Worm (Caenorhabditis elegans) whole organism, L2 larva: ENCODE measurements around the gene F48B9.8.

Experiments used
- R02D3.7 ChIP-seq: fragments of 150-350 bp; optimal IDR thresholded peaks from 2 replicates; lab custom pipeline; 2014; ENCODE audit warnings: missing biosample characterization, missing genetic modification characterization
- ZK546.5 ChIP-seq: sonication (generic microtip); optimal IDR thresholded peaks from 2 replicates; lab custom pipeline; 2017; ENCODE audit warnings: missing biosample characterization, missing genetic modification characterization
- alr-1 ChIP-seq: fragments of 150-350 bp; optimal IDR thresholded peaks from 2 replicates; lab custom pipeline; 2014; ENCODE audit warnings: missing biosample characterization, missing genetic modification characterization
- aly-2 ChIP-seq: fragments of 150-350 bp; optimal IDR thresholded peaks from 2 replicates; lab custom pipeline; 2014; ENCODE audit warnings: missing biosample characterization, missing genetic modification characterization
- ama-1 ChIP-seq: fragments of 150-350 bp; optimal IDR thresholded peaks from 2 replicates; lab custom pipeline; 2018; ENCODE audit warnings: inconsistent platforms
- blmp-1 ChIP-seq: sonication (generic microtip); optimal IDR thresholded peaks from 2 replicates; lab custom pipeline; 2017; ENCODE audit warnings: missing genetic modification characterization, mild to moderate bottlenecking, missing compliant biosample characterization, antibody characterized with exemption, moderate library complexity; ENCODE audit not compliant: insufficient read depth
- ceh-16 ChIP-seq: fragments of 150-350 bp; optimal IDR thresholded peaks from 2 replicates; lab custom pipeline; 2014; ENCODE audit warnings: missing biosample characterization, missing genetic modification characterization
- crh-2 ChIP-seq: sonication (generic microtip); optimal IDR thresholded peaks from 2 replicates; lab custom pipeline; 2017; ENCODE audit warnings: missing biosample characterization, missing genetic modification characterization
- egl-27 ChIP-seq: sonication (generic microtip); optimal IDR thresholded peaks from 3 replicates; lab custom pipeline; 2017; ENCODE audit warnings: missing biosample characterization, missing genetic modification reagents, missing genetic modification characterization
- elt-1 ChIP-seq: fragments of 150-350 bp; optimal IDR thresholded peaks from 2 replicates; lab custom pipeline; 2014; ENCODE audit warnings: missing biosample characterization, missing genetic modification characterization
- elt-3 ChIP-seq: sonication (generic microtip); optimal IDR thresholded peaks from 2 replicates; lab custom pipeline; 2017; ENCODE audit warnings: missing biosample characterization, missing genetic modification characterization
- fos-1 ChIP-seq: fragments of 150-350 bp; optimal IDR thresholded peaks from 2 replicates; lab custom pipeline; 2014; ENCODE audit warnings: missing biosample characterization, missing genetic modification characterization
- gmeb-1 ChIP-seq: fragments of 150-350 bp; optimal IDR thresholded peaks from 2 replicates; lab custom pipeline; 2014; ENCODE audit warnings: missing biosample characterization, missing genetic modification characterization
- lin-13 ChIP-seq: fragments of 150-350 bp; optimal IDR thresholded peaks from 2 replicates; lab custom pipeline; 2014; ENCODE audit warnings: missing biosample characterization, missing genetic modification reagents, missing genetic modification characterization
- lsy-2 ChIP-seq, 2 experiments: fragments of 150-350 bp in 1 of 2; sonication (generic microtip) in 1 of 2; optimal IDR thresholded peaks; 2 replicates each; lab custom pipeline; 2014 to 2017; ENCODE audit warnings: missing biosample characterization in 2 of 2, missing genetic modification characterization in 2 of 2
- mab-5 ChIP-seq: fragments of 150-350 bp; optimal IDR thresholded peaks from 2 replicates; lab custom pipeline; 2014; ENCODE audit warnings: missing biosample characterization, missing genetic modification characterization
- mbf-1 ChIP-seq: sonication (generic microtip); optimal IDR thresholded peaks from 2 replicates; lab custom pipeline; 2017; ENCODE audit warnings: missing biosample characterization, missing genetic modification characterization
- mdl-1 ChIP-seq, 2 experiments: fragments of 150-350 bp in 1 of 2; sonication (generic microtip) in 1 of 2; optimal IDR thresholded peaks; 2 replicates each; lab custom pipeline; 2017; ENCODE audit warnings: missing biosample characterization in 2 of 2, missing genetic modification characterization in 2 of 2
- nhr-10 ChIP-seq: sonication (generic microtip); optimal IDR thresholded peaks from 2 replicates; lab custom pipeline; 2017; ENCODE audit warnings: missing biosample characterization, missing genetic modification characterization
- nhr-11 ChIP-seq: fragments of 150-350 bp; optimal IDR thresholded peaks from 2 replicates; lab custom pipeline; 2014; ENCODE audit warnings: missing biosample characterization, missing genetic modification characterization
- nhr-129 ChIP-seq: fragments of 150-350 bp; optimal IDR thresholded peaks from 2 replicates; lab custom pipeline; 2014; ENCODE audit warnings: missing biosample characterization, missing genetic modification characterization
- nhr-21 ChIP-seq: fragments of 150-350 bp; optimal IDR thresholded peaks from 2 replicates; lab custom pipeline; 2014; ENCODE audit warnings: missing biosample characterization, missing genetic modification characterization
- nhr-237 ChIP-seq: fragments of 150-350 bp; optimal IDR thresholded peaks from 2 replicates; lab custom pipeline; 2014; ENCODE audit warnings: missing biosample characterization, missing genetic modification characterization
- nhr-25 ChIP-seq: fragments of 150-350 bp; sonication (generic microtip); optimal IDR thresholded peaks from 3 replicates; lab custom pipeline; 2014; ENCODE audit warnings: missing biosample characterization, missing genetic modification characterization
- nhr-6 ChIP-seq: fragments of 150-350 bp; optimal IDR thresholded peaks from 2 replicates; lab custom pipeline; 2014; ENCODE audit warnings: missing biosample characterization, missing genetic modification characterization
- nhr-77 ChIP-seq: fragments of 150-350 bp; optimal IDR thresholded peaks from 2 replicates; lab custom pipeline; 2014; ENCODE audit warnings: missing biosample characterization, missing genetic modification characterization
- skn-1 ChIP-seq: sonication (generic microtip); optimal IDR thresholded peaks from 2 replicates; lab custom pipeline; 2017; ENCODE audit warnings: missing biosample characterization, missing genetic modification characterization
- sma-3 ChIP-seq: sonication (generic microtip); optimal IDR thresholded peaks from 2 replicates; lab custom pipeline; 2016; ENCODE audit warnings: missing genetic modification reagents, missing genetic modification characterization, missing compliant biosample characterization
- sma-9 ChIP-seq, 2 experiments: fragments of 150-350 bp in 1 of 2; sonication (generic microtip) in 1 of 2; optimal IDR thresholded peaks; 2 replicates each; lab custom pipeline; 2014 to 2016; ENCODE audit warnings: missing genetic modification characterization in 2 of 2, mild to moderate bottlenecking in 1 of 2, missing biosample characterization in 1 of 2, missing compliant biosample characterization in 1 of 2, missing genetic modification reagents in 1 of 2, moderate library complexity in 1 of 2
- snpc-4 ChIP-seq: fragments of 150-350 bp; optimal IDR thresholded peaks from 2 replicates; lab custom pipeline; 2014; ENCODE audit warnings: missing biosample characterization, missing genetic modification characterization
- unc-39 ChIP-seq: fragments of 150-350 bp; optimal IDR thresholded peaks from 2 replicates; lab custom pipeline; 2014; ENCODE audit warnings: missing biosample characterization, missing genetic modification characterization
- unc-55 ChIP-seq: fragments of 150-350 bp; sonication (generic microtip); optimal IDR thresholded peaks from 3 replicates; lab custom pipeline; 2014; ENCODE audit warnings: missing biosample characterization, missing genetic modification reagents, missing genetic modification characterization
- unc-62 ChIP-seq: fragments of 150-350 bp; optimal IDR thresholded peaks from 2 replicates; lab custom pipeline; 2014; ENCODE audit warnings: missing biosample characterization, missing genetic modification reagents, missing genetic modification characterization
- zag-1 ChIP-seq: fragments of 150-350 bp; optimal IDR thresholded peaks from 2 replicates; lab custom pipeline; 2014; ENCODE audit warnings: missing biosample characterization, missing genetic modification characterization
- ztf-1 ChIP-seq: fragments of 200-800 bp; sonication (Bioruptor generic); conservative IDR thresholded peaks from 2 replicates; pipeline ENCODE4 v1.3.6; 2022; ENCODE audit warnings: missing genetic modification characterization, missing compliant biosample characterization
- ztf-11 ChIP-seq: sonication (generic microtip); optimal IDR thresholded peaks from 2 replicates; lab custom pipeline; 2017; ENCODE audit warnings: missing biosample characterization, missing genetic modification characterization
- ztf-4 ChIP-seq: fragments of 150-350 bp; optimal IDR thresholded peaks from 2 replicates; lab custom pipeline; 2014; ENCODE audit warnings: missing biosample characterization, missing genetic modification characterization

Gene F48B9.8

ce11 chrX:2157855-2158254 lies 18.4 kb downstream of the F48B9.8 start:
- TF ChIP-seq unc-55 (GFP tag; lab: Kevin White, UChicago) = no peak
- TF ChIP-seq fos-1 (tag; lab: Kevin White, UChicago) = peak; percentile 55
- TF ChIP-seq aly-2 = no peak
- no peak for TF ChIP-seq nhr-10 (tag; lab: Kevin White, UChicago)
- peak; percentile 4 for TF ChIP-seq sma-9 (GFP tag; optimal IDR thresholded peaks at IDR 0.05; lab: Kevin White, UChicago)
- no peak for TF ChIP-seq sma-9 (tag; optimal IDR thresholded peaks at IDR 0.05; lab: Kevin White, UChicago)
- TF ChIP-seq mab-5 = no peak
- no peak for TF ChIP-seq ceh-16 (tag; lab: Kevin White, UChicago)
- TF ChIP-seq nhr-77 = no peak
- TF ChIP-seq alr-1 (tag; lab: Kevin White, UChicago) = no peak

DNA sequence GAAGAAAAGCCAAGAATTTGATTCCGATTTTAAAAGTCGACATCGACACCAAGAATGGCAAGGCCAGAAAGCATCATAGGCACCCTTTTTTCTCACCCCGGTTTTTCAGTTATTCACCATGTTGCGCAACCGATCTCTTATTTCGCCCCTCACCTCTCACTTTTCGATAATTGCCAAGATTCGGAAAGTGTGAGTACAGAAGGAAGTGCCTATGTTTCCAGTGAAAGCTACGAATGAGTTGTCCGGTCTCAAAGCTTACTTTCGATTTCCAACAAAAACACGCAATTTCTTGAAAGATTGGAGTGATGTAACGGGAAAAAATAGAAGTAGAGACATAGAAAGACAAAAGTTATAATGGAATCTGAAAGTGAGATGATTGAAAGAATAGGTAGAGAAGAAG lies 22.4 kb downstream of the F48B9.8 start:
- TF ChIP-seq nhr-129 (tag; lab: Kevin White, UChicago) = no peak
- peak; percentile 8 for TF ChIP-seq blmp-1 (tag; lab: Kevin White, UChicago)
- TF ChIP-seq, all 48 proteins: peak for 1

- TF ChIP-seq nhr-25 (peak; percentile 6), egl-27 (tag; lab: Kevin White, UChicago) (no peak), ceh-16 (tag; lab: Kevin White, UChicago) (no peak)
Observed at ce11 chrX:2152062-2152461, 24.1 kb downstream of the F48B9.8 start.

DNA sequence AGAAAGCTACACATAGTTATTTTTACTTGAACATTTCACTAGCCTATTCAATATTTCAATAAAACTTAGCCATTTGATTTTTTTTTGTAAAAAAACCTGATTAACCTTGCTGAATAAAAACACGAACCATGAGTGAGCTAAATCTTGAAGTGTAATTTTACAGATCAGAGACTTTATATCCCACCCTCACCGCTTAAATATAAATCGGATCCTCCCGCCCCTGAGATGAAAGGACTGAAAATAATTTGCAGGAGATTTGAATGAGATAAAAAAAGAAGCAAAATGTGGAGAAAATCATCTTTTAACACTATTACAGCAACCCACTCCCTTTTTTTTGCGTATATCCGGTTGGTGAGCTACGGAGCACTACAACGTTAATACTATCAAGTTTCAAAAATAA lies 26.2 kb downstream of the F48B9.8 start, which contains the start of gene npax-2:
Gene npax-2, minus strand, starts transcription at position 101 of the 400 bp plus-strand sequence.
- TF ChIP-seq sma-3 (GFP tag; lab: Kevin White, UChicago) (no peak), elt-3 (tag; lab: Kevin White, UChicago) (no peak), ztf-11 (tag; lab: Kevin White, UChicago) (no peak), alr-1 (tag; lab: Kevin White, UChicago) (no peak), mbf-1 (tag; lab: Kevin White, UChicago) (no peak), ztf-1 (no peak), gmeb-1 (tag; lab: Kevin White, UChicago) (no peak), ztf-4 (tag; lab: Kevin White, UChicago) (no peak), aly-2 (no peak), fos-1 (tag; lab: Kevin White, UChicago) (no peak)

DNA sequence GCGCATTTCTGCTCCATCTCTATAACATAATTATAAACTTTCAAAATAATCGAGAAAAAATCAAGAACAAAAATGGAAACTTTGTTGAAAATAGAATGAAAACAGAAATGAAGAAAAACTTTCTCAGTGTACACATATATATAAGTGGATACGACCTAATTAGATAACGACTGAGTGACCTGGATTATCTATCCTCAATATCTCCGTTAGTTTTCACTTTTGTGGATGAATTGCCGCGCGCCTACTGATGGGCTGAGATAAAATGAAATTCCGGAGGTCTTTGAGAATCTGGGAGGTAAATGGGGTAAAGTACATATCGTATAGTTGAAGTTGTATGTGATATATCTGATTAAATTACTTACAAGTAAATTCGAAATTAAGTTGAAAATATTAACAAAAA lies 30.6 kb downstream of the F48B9.8 start, which contains the start of gene dpy-3:
Gene dpy-3, minus strand, starts transcription at position 19 of the 400 bp plus-strand sequence.
- TF ChIP-seq ceh-16 (tag; lab: Kevin White, UChicago) = peak; percentile 60
- peak; percentile 23 for TF ChIP-seq sma-9 (GFP tag; optimal IDR thresholded peaks at IDR 0.05; lab: Kevin White, UChicago)
- TF ChIP-seq sma-9 (tag; optimal IDR thresholded peaks at IDR 0.05; lab: Kevin White, UChicago) = no peak
- TF ChIP-seq lsy-2 (tag; optimal IDR thresholded peaks at IDR 0.05; lab: Kevin White, UChicago) = no peak
- no peak for TF ChIP-seq nhr-11 (tag; lab: Kevin White, UChicago)
- no peak for TF ChIP-seq nhr-10 (tag; lab: Kevin White, UChicago)
- TF ChIP-seq mdl-1 (tag; optimal IDR thresholded peaks at IDR 0.05; lab: Kevin White, UChicago) = no peak
- no peak for TF ChIP-seq zag-1 (tag; lab: Kevin White, UChicago)
- TF ChIP-seq nhr-21 (tag; lab: Kevin White, UChicago) = peak; percentile 9
- no peak for TF ChIP-seq elt-1 (tag; lab: Kevin White, UChicago)
- TF ChIP-seq ZK546.5 (tag; lab: Kevin White, UChicago) = no peak
- TF ChIP-seq nhr-77 = no peak
- no peak for TF ChIP-seq snpc-4 (tag; lab: Kevin White, UChicago)
- no peak for TF ChIP-seq R02D3.7
- peak; percentile 16 for TF ChIP-seq nhr-25
- no peak for TF ChIP-seq sma-3 (GFP tag; lab: Kevin White, UChicago)
- TF ChIP-seq blmp-1 (tag; lab: Kevin White, UChicago) = peak; percentile 64
- no peak for TF ChIP-seq nhr-129 (tag; lab: Kevin White, UChicago)
- no peak for TF ChIP-seq nhr-6 (tag; lab: Kevin White, UChicago)

DNA sequence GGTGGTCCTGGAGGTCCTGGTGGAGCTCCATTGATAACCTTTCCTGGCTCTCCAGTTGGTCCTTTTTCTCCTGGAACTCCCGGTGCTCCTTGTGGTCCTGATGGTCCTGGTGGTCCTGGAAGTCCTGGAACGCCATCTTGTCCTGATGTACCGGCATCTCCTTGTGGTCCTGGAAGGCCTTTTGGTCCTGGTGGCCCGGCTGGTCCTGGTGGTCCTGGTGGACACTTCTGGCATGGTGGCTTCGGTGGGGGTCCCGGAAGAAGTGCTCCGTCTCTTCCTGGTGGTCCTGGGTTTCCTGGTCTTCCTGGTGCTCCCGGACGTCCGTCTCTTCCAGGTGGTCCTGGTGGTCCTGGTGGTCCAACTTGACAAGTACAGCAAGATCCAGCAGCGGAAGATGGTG lies 31.3 kb downstream of the F48B9.8 start:
- no peak for TF ChIP-seq mab-5
- TF ChIP-seq lsy-2 (tag; optimal IDR thresholded peaks at IDR 0.05; lab: Kevin White, UChicago) = no peak
- no peak for TF ChIP-seq alr-1 (tag; lab: Kevin White, UChicago)
- no peak for TF ChIP-seq unc-62 (GFP tag; lab: Kevin White, UChicago)
- no peak for TF ChIP-seq elt-3 (tag; lab: Kevin White, UChicago)
- TF ChIP-seq nhr-11 (tag; lab: Kevin White, UChicago) = no peak
- no peak for TF ChIP-seq ztf-1
- TF ChIP-seq nhr-25 = no peak
- TF ChIP-seq blmp-1 (tag; lab: Kevin White, UChicago) = no peak
- TF ChIP-seq crh-2 = no peak
- TF ChIP-seq skn-1 (tag; lab: Kevin White, UChicago) = no peak
- no peak for TF ChIP-seq nhr-237
- no peak for TF ChIP-seq unc-39
- TF ChIP-seq ztf-4 (tag; lab: Kevin White, UChicago) = no peak
- no peak for TF ChIP-seq ztf-11 (tag; lab: Kevin White, UChicago)
- TF ChIP-seq lin-13 (GFP tag; lab: Kevin White, UChicago) = no peak
- TF ChIP-seq zag-1 (tag; lab: Kevin White, UChicago) = no peak
- TF ChIP-seq ama-1 (lab: Kevin White, UChicago) = no peak
